Worm (Caenorhabditis elegans) whole organism, L2 larva: ENCODE data around the gene B0244.4.

ENCODE experiments used
- C34F6.9 ChIP-seq: fragments of 150-350 bp; optimal IDR thresholded peaks from 2 replicates; lab custom pipeline; 2014; ENCODE audit warnings: missing biosample characterization, missing genetic modification characterization
- ZK546.5 ChIP-seq: sonication (generic microtip); optimal IDR thresholded peaks from 2 replicates; lab custom pipeline; 2017; ENCODE audit warnings: missing biosample characterization, missing genetic modification characterization
- alr-1 ChIP-seq: fragments of 150-350 bp; optimal IDR thresholded peaks from 2 replicates; lab custom pipeline; 2014; ENCODE audit warnings: missing biosample characterization, missing genetic modification characterization
- aly-2 ChIP-seq: fragments of 150-350 bp; optimal IDR thresholded peaks from 2 replicates; lab custom pipeline; 2014; ENCODE audit warnings: missing biosample characterization, missing genetic modification characterization
- ama-1 ChIP-seq: fragments of 150-350 bp; optimal IDR thresholded peaks from 2 replicates; lab custom pipeline; 2018; ENCODE audit warnings: inconsistent platforms
- blmp-1 ChIP-seq: sonication (generic microtip); optimal IDR thresholded peaks from 2 replicates; lab custom pipeline; 2017; ENCODE audit warnings: missing genetic modification characterization, mild to moderate bottlenecking, missing compliant biosample characterization, antibody characterized with exemption, moderate library complexity; ENCODE audit not compliant: insufficient read depth
- crh-2 ChIP-seq: sonication (generic microtip); optimal IDR thresholded peaks from 2 replicates; lab custom pipeline; 2017; ENCODE audit warnings: missing biosample characterization, missing genetic modification characterization
- elt-1 ChIP-seq: fragments of 150-350 bp; optimal IDR thresholded peaks from 2 replicates; lab custom pipeline; 2014; ENCODE audit warnings: missing biosample characterization, missing genetic modification characterization
- elt-3 ChIP-seq: sonication (generic microtip); optimal IDR thresholded peaks from 2 replicates; lab custom pipeline; 2017; ENCODE audit warnings: missing biosample characterization, missing genetic modification characterization
- fos-1 ChIP-seq: fragments of 150-350 bp; optimal IDR thresholded peaks from 2 replicates; lab custom pipeline; 2014; ENCODE audit warnings: missing biosample characterization, missing genetic modification characterization
- gmeb-1 ChIP-seq: fragments of 150-350 bp; optimal IDR thresholded peaks from 2 replicates; lab custom pipeline; 2014; ENCODE audit warnings: missing biosample characterization, missing genetic modification characterization
- lin-11 ChIP-seq: fragments of 150-350 bp; sonication (generic microtip); optimal IDR thresholded peaks from 2 replicates; lab custom pipeline; 2014; ENCODE audit warnings: missing biosample characterization, missing genetic modification characterization, inconsistent platforms, mixed read lengths
- lin-13 ChIP-seq: fragments of 150-350 bp; optimal IDR thresholded peaks from 2 replicates; lab custom pipeline; 2014; ENCODE audit warnings: missing biosample characterization, missing genetic modification reagents, missing genetic modification characterization
- lin-39 ChIP-seq: fragments of 150-350 bp; optimal IDR thresholded peaks from 2 replicates; lab custom pipeline; 2014; ENCODE audit warnings: missing biosample characterization, missing genetic modification reagents, missing genetic modification characterization
- lsy-2 ChIP-seq, 2 experiments: fragments of 150-350 bp in 1 of 2; sonication (generic microtip) in 1 of 2; optimal IDR thresholded peaks; 2 replicates each; lab custom pipeline; 2014 to 2017; ENCODE audit warnings: missing biosample characterization in 2 of 2, missing genetic modification characterization in 2 of 2
- mab-5 ChIP-seq: fragments of 150-350 bp; optimal IDR thresholded peaks from 2 replicates; lab custom pipeline; 2014; ENCODE audit warnings: missing biosample characterization, missing genetic modification characterization
- mbf-1 ChIP-seq: sonication (generic microtip); optimal IDR thresholded peaks from 2 replicates; lab custom pipeline; 2017; ENCODE audit warnings: missing biosample characterization, missing genetic modification characterization
- nhr-10 ChIP-seq: sonication (generic microtip); optimal IDR thresholded peaks from 2 replicates; lab custom pipeline; 2017; ENCODE audit warnings: missing biosample characterization, missing genetic modification characterization
- nhr-11 ChIP-seq: fragments of 150-350 bp; optimal IDR thresholded peaks from 2 replicates; lab custom pipeline; 2014; ENCODE audit warnings: missing biosample characterization, missing genetic modification characterization
- nhr-129 ChIP-seq: fragments of 150-350 bp; optimal IDR thresholded peaks from 2 replicates; lab custom pipeline; 2014; ENCODE audit warnings: missing biosample characterization, missing genetic modification characterization
- nhr-21 ChIP-seq: fragments of 150-350 bp; optimal IDR thresholded peaks from 2 replicates; lab custom pipeline; 2014; ENCODE audit warnings: missing biosample characterization, missing genetic modification characterization
- nhr-23 ChIP-seq: fragments of 150-350 bp; optimal IDR thresholded peaks from 2 replicates; lab custom pipeline; 2014; ENCODE audit warnings: missing biosample characterization, missing genetic modification reagents, missing genetic modification characterization
- nhr-237 ChIP-seq: fragments of 150-350 bp; optimal IDR thresholded peaks from 2 replicates; lab custom pipeline; 2014; ENCODE audit warnings: missing biosample characterization, missing genetic modification characterization
- nhr-25 ChIP-seq: fragments of 150-350 bp; sonication (generic microtip); optimal IDR thresholded peaks from 3 replicates; lab custom pipeline; 2014; ENCODE audit warnings: missing biosample characterization, missing genetic modification characterization
- nhr-6 ChIP-seq: fragments of 150-350 bp; optimal IDR thresholded peaks from 2 replicates; lab custom pipeline; 2014; ENCODE audit warnings: missing biosample characterization, missing genetic modification characterization
- nhr-77 ChIP-seq: fragments of 150-350 bp; optimal IDR thresholded peaks from 2 replicates; lab custom pipeline; 2014; ENCODE audit warnings: missing biosample characterization, missing genetic modification characterization
- peb-1 ChIP-seq: fragments of 150-350 bp; optimal IDR thresholded peaks from 2 replicates; lab custom pipeline; 2014; ENCODE audit warnings: missing biosample characterization, missing genetic modification characterization
- sem-4 ChIP-seq: fragments of 150-350 bp; optimal IDR thresholded peaks from 2 replicates; lab custom pipeline; 2014; ENCODE audit warnings: missing biosample characterization, missing genetic modification reagents, missing genetic modification characterization
- skn-1 ChIP-seq: sonication (generic microtip); optimal IDR thresholded peaks from 2 replicates; lab custom pipeline; 2017; ENCODE audit warnings: missing biosample characterization, missing genetic modification characterization
- sma-3 ChIP-seq: sonication (generic microtip); optimal IDR thresholded peaks from 2 replicates; lab custom pipeline; 2016; ENCODE audit warnings: missing genetic modification reagents, missing genetic modification characterization, missing compliant biosample characterization
- sma-9 ChIP-seq, 2 experiments: fragments of 150-350 bp in 1 of 2; sonication (generic microtip) in 1 of 2; optimal IDR thresholded peaks; 2 replicates each; lab custom pipeline; 2014 to 2016; ENCODE audit warnings: missing genetic modification characterization in 2 of 2, mild to moderate bottlenecking in 1 of 2, missing biosample characterization in 1 of 2, missing compliant biosample characterization in 1 of 2, missing genetic modification reagents in 1 of 2, moderate library complexity in 1 of 2
- snpc-4 ChIP-seq: fragments of 150-350 bp; optimal IDR thresholded peaks from 2 replicates; lab custom pipeline; 2014; ENCODE audit warnings: missing biosample characterization, missing genetic modification characterization
- unc-39 ChIP-seq: fragments of 150-350 bp; optimal IDR thresholded peaks from 2 replicates; lab custom pipeline; 2014; ENCODE audit warnings: missing biosample characterization, missing genetic modification characterization
- unc-55 ChIP-seq: fragments of 150-350 bp; sonication (generic microtip); optimal IDR thresholded peaks from 3 replicates; lab custom pipeline; 2014; ENCODE audit warnings: missing biosample characterization, missing genetic modification reagents, missing genetic modification characterization
- unc-62 ChIP-seq: fragments of 150-350 bp; optimal IDR thresholded peaks from 2 replicates; lab custom pipeline; 2014; ENCODE audit warnings: missing biosample characterization, missing genetic modification reagents, missing genetic modification characterization
- zag-1 ChIP-seq: fragments of 150-350 bp; optimal IDR thresholded peaks from 2 replicates; lab custom pipeline; 2014; ENCODE audit warnings: missing biosample characterization, missing genetic modification characterization
- ztf-1 ChIP-seq: fragments of 200-800 bp; sonication (Bioruptor generic); conservative IDR thresholded peaks from 2 replicates; pipeline ENCODE4 v1.3.6; 2022; ENCODE audit warnings: missing genetic modification characterization, missing compliant biosample characterization
- ztf-4 ChIP-seq: fragments of 150-350 bp; optimal IDR thresholded peaks from 2 replicates; lab custom pipeline; 2014; ENCODE audit warnings: missing biosample characterization, missing genetic modification characterization

Gene B0244.4

DNA sequence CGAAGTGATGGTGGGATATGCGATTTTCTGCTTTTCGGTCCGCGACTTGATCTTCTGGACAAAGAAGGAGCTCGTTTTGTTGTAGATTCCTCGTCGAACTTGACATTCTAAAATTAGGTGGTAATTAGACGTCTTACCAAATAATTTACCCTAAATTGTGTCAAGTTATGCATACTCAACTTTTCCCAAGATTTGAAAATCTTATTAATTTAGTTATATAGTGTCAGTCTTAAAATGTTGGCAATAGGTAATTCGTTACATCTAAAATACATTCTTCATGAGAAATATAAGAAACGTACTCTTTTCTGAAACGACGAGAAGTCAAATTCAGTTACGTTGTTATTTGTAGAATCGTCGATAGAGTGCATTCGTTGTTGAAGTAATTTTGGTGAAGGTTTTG is 39.7 kb upstream of the B0244.4 start:
- no peak for TF ChIP-seq snpc-4
- TF ChIP-seq unc-39 (tag; lab: Kevin White, UChicago) = no peak
- TF ChIP-seq alr-1 (tag; lab: Kevin White, UChicago) = no peak
- TF ChIP-seq nhr-129 (tag; lab: Kevin White, UChicago) = no peak
- TF ChIP-seq blmp-1 (tag; lab: Kevin White, UChicago) = no peak
- no peak for TF ChIP-seq skn-1 (tag; lab: Kevin White, UChicago)
- no peak for TF ChIP-seq nhr-23 (tag; lab: Kevin White, UChicago)
- no peak for TF ChIP-seq nhr-77 (tag; lab: Kevin White, UChicago)
- no peak for TF ChIP-seq unc-55 (GFP tag; lab: Kevin White, UChicago)
- no peak for TF ChIP-seq ztf-4
- no peak for TF ChIP-seq mbf-1 (tag; lab: Kevin White, UChicago)
- no peak for TF ChIP-seq nhr-6 (tag; lab: Kevin White, UChicago)
- TF ChIP-seq lin-13 (GFP tag; lab: Kevin White, UChicago) = no peak
- TF ChIP-seq, all 48 proteins: peak for 0

DNA sequence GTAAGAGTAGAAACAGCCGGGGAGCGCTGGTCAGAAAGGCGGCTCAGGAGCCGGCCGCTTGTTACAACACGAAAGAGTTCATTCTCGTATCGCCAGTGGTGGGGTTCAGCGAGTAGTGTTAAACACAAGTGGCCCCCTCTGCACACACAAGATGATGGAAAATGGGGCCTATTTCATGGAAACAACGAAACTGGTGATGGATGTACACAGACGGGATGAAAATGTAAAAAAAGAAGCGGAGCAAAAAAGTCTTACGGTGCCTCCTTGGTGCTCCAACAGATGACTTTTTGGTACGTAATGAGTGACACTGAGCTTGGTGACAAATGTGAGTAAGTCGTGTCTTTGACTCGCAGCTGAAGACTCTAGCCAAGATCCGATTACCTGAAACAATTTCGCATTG is 39.3 kb upstream of the B0244.4 start:
- TF ChIP-seq zag-1 = no peak
- peak; percentile 50 for TF ChIP-seq nhr-129 (tag; lab: Kevin White, UChicago)

DNA sequence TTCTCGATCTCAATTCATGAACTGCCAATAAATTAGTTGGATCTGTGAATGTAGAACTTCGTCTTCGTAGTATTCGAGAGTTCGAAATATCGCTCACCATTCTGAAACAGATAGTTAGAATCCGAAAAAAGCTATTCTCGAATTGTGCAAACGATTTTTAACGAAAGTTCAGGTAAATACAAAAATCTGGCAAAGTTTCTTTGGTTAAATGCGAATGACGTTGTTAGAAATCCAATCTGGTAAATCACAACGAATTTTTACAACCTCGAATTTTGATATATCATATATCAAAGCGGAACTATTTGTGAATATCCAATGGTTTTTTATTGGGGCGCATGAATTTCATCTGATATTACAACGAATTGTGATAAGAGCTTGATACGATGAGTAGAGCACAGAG is 38.1 kb upstream of the B0244.4 start, which contains the start of gene hpo-28:
TSS of gene hpo-28 (minus strand) at position 101 of the 400 bp plus-strand sequence.
- TF ChIP-seq sem-4 = no peak
- no peak for TF ChIP-seq sma-9 (GFP tag; optimal IDR thresholded peaks at IDR 0.05; lab: Kevin White, UChicago)
- TF ChIP-seq sma-9 (tag; optimal IDR thresholded peaks at IDR 0.05; lab: Kevin White, UChicago) = no peak
- TF ChIP-seq aly-2 (tag; lab: Kevin White, UChicago) = no peak
- TF ChIP-seq nhr-77 (tag; lab: Kevin White, UChicago) = no peak
- TF ChIP-seq nhr-23 (tag; lab: Kevin White, UChicago) = no peak
- TF ChIP-seq crh-2 (tag; lab: Kevin White, UChicago) = no peak
- TF ChIP-seq peb-1 (tag; lab: Kevin White, UChicago) = no peak
- no peak for TF ChIP-seq nhr-25 (tag; lab: Kevin White, UChicago)
- no peak for TF ChIP-seq snpc-4
- TF ChIP-seq lin-11 (tag; lab: Kevin White, UChicago) = no peak
- no peak for TF ChIP-seq ztf-4
- TF ChIP-seq ama-1 (lab: Kevin White, UChicago) = no peak
- no peak for TF ChIP-seq ztf-1 (GFP tag; lab: Robert Waterston, UW)
- no peak for TF ChIP-seq lsy-2 (tag; optimal IDR thresholded peaks at IDR 0.05; lab: Kevin White, UChicago)
- TF ChIP-seq nhr-10 (tag; lab: Kevin White, UChicago) = no peak
- TF ChIP-seq nhr-11 (tag; lab: Kevin White, UChicago) = no peak
- TF ChIP-seq, all 48 proteins: peak for 0

DNA sequence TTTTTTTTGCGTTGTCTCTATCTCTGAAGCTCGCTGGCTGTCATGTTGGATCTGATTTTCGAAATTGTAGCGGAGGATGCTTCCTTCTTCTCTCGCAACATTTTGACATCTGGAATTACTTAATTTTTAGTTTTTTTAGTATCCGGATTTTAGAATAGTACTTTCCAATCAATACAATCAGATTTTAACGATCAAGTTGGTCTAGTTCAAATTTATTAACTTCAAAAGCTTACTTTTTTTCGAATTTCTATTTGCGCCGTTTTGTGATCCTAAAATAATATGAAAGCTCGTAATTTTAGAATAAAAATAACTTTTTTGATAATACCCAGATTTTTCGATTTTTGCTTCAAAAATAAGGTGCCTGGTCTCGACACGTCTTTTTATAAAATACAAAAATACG is 37.2 kb upstream of the B0244.4 start, which contains the start of gene B0336.12:
TSS of gene B0336.12 (minus strand) at position 101 of the 400 bp plus-strand sequence.
- no peak for TF ChIP-seq mab-5 (tag; lab: Kevin White, UChicago)
- TF ChIP-seq ZK546.5 = no peak
- no peak for TF ChIP-seq lsy-2 (tag; optimal IDR thresholded peaks at IDR 0.05; lab: Kevin White, UChicago)
- TF ChIP-seq peb-1 (tag; lab: Kevin White, UChicago) = no peak
- no peak for TF ChIP-seq lin-11 (tag; lab: Kevin White, UChicago)
- TF ChIP-seq lin-13 (GFP tag; lab: Kevin White, UChicago) = no peak
- TF ChIP-seq lin-39 (tag; lab: Kevin White, UChicago) = no peak
- no peak for TF ChIP-seq unc-62 (GFP tag; lab: Kevin White, UChicago)
- no peak for TF ChIP-seq nhr-237 (tag; lab: Kevin White, UChicago)
- no peak for TF ChIP-seq elt-3 (tag; lab: Kevin White, UChicago)
- TF ChIP-seq elt-1 (tag; lab: Kevin White, UChicago) = no peak

DNA sequence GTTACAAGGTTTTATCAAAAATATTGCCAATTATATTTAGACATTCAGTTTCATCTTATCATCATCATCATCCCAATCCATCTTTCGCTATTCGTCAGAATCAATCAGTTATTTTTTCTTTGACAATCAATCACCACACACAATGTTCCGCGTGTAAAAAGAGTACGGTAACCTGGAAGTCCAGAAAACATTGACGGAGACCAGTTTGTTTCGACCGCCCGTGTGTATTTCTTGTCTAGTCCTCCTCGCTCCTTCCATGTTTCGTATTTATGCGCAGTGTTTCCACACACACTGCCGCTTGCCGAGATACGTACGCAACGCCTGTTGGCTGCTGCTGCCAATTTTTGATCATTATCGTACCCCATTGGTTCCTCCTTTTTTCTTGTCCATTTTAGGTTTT is 36.6 kb upstream of the B0244.4 start:
- TF ChIP-seq mab-5 (tag; lab: Kevin White, UChicago) = no peak
- TF ChIP-seq C34F6.9 = no peak
- no peak for TF ChIP-seq zag-1
- TF ChIP-seq sma-9 (GFP tag; optimal IDR thresholded peaks at IDR 0.05; lab: Kevin White, UChicago) = peak; percentile 43
- TF ChIP-seq sma-9 (tag; optimal IDR thresholded peaks at IDR 0.05; lab: Kevin White, UChicago) = no peak
- TF ChIP-seq fos-1 (tag; lab: Kevin White, UChicago) = peak; percentile 36
- TF ChIP-seq ztf-4 = no peak
- peak; percentile 7 for TF ChIP-seq blmp-1 (tag; lab: Kevin White, UChicago)
- TF ChIP-seq lin-11 (tag; lab: Kevin White, UChicago) = no peak
- peak in 1 of 2 experiments; percentile 81 for TF ChIP-seq lsy-2 (tag; optimal IDR thresholded peaks at IDR 0.05; lab: Kevin White, UChicago)
- TF ChIP-seq crh-2 (tag; lab: Kevin White, UChicago) = no peak
- TF ChIP-seq nhr-129 (tag; lab: Kevin White, UChicago) = peak; percentile 26
- TF ChIP-seq sem-4 = no peak
- peak; percentile 10 for TF ChIP-seq gmeb-1 (tag; lab: Kevin White, UChicago)
- TF ChIP-seq lin-13 (GFP tag; lab: Kevin White, UChicago) = peak; percentile 5
- TF ChIP-seq nhr-77 (tag; lab: Kevin White, UChicago) = no peak
- TF ChIP-seq nhr-21 (tag; lab: Kevin White, UChicago) = peak; percentile 83
- TF ChIP-seq sma-3 = peak; percentile 29
